Fruit fly (Drosophila melanogaster): ENCODE data around the gene Bub1.

Bub1 gene

DNA sequence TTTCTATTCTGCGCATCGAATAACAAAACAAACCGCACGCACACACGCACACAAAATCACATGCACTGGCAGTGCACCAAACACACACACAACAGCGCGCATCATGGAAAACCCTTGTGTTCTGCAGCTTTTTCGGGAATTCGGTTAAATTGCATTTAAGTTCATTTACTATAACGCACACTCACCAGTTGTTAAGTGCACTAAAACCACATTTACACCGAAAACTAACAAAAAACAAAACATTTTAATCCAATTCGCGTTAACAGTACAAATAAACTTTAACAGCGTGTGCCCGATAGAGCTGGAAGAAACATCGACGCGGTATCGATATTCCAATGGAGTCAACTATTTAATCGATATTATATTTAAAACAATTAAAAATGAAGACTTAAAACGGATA is 7.6 kb upstream of the Bub1 start, which contains the start of gene tkv:
tkv (minus strand) TSS at position 304 of the 400 bp plus-strand sequence.
- TF ChIP-seq woc (GFP tag; optimal IDR thresholded peaks at IDR 0.05) (no peak), h (GFP tag; optimal IDR thresholded peaks at IDR 0.05) (no peak), CG9705 (GFP tag; optimal IDR thresholded peaks at IDR 0.05) (no peak), Hr83 (GFP tag; optimal IDR thresholded peaks at IDR 0.05; ENCODE audit: poor library complexity, severe bottlenecking) (no peak), fru (GFP tag; optimal IDR thresholded peaks at IDR 0.05) (no peak), Sp1 (GFP tag; optimal IDR thresholded peaks at IDR 0.05) (no peak), foxo (GFP tag; optimal IDR thresholded peaks at IDR 0.05) (no peak), dsf (GFP tag; optimal IDR thresholded peaks at IDR 0.05; ENCODE audit: borderline replicate concordance) (no peak), sv (GFP tag; optimal IDR thresholded peaks at IDR 0.05) (no peak)

DNA sequence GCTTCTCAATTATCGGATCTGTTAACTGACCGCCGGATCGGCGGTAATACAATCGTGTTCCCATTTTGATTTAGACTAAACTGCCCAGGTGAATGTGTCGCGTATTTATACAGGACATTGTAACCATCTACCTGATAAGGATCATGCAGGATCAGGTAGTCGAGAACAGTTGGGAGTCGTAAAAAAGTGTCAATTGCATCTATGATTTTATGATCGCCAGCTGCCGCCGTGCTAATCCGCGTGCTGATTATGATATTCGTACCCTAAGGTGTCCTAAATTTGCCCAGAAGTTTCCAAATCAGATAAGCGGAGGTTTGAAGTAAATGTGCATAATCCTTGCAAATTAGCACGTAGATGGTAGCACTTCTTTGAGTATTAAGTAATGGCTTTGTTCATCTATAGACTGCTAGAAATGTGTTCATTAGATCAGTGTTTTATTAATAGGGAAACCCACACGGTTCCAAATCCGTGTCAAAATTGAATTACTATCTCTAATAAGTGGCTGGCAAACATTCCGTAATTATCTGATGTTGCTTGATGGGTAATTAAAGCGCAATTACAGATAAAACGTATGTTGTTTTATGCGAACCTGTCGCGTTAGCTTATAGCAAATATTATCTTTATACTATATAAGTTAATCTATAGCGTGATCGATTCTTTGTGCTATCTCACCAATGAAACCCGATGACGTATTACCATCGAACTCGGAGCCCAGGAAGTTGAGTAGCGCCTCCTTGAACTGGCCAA is 1.2 kb upstream of the Bub1 start:
- no peak for TF ChIP-seq Hr78 (GFP tag; optimal IDR thresholded peaks at IDR 0.05)
- no peak for TF ChIP-seq CrebA (GFP tag; optimal IDR thresholded peaks at IDR 0.05; ENCODE audit: borderline replicate concordance)
- TF ChIP-seq OdsH (GFP tag; optimal IDR thresholded peaks at IDR 0.05), result no peak
- no peak for TF ChIP-seq br (GFP tag; optimal IDR thresholded peaks at IDR 0.05)
- TF ChIP-seq GATAd (GFP tag; optimal IDR thresholded peaks at IDR 0.05), result no peak
- no peak for TF ChIP-seq sv (GFP tag; optimal IDR thresholded peaks at IDR 0.05)
- no peak for TF ChIP-seq CG9705 (GFP tag; optimal IDR thresholded peaks at IDR 0.05)
- no peak for TF ChIP-seq rgr (GFP tag; optimal IDR thresholded peaks at IDR 0.05)
- TF ChIP-seq brk (GFP tag; optimal IDR thresholded peaks at IDR 0.05), result no peak
- TF ChIP-seq ey (GFP tag; optimal IDR thresholded peaks at IDR 0.05), result no peak

DNA sequence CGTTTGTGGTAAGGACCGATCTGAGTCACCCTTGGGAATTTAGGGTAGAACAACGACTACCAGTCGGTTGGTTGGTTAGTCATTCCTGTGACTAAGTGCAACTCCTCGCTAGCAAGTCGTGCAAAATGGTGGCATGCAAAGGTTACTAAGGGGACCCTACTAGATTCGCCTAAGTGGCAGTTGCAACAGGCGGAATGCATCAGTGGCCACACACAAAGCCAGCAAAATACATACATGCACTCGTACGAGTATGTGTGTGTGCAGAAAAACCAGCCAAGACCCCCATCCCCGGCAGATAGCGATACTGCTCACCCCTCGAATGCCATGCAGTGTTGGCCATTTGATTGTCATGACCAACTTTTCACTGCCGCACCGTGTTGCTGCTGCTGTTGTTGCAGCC is 6.2 kb downstream of the Bub1 start:
- TF ChIP-seq brk (GFP tag; optimal IDR thresholded peaks at IDR 0.05), result no peak

DNA sequence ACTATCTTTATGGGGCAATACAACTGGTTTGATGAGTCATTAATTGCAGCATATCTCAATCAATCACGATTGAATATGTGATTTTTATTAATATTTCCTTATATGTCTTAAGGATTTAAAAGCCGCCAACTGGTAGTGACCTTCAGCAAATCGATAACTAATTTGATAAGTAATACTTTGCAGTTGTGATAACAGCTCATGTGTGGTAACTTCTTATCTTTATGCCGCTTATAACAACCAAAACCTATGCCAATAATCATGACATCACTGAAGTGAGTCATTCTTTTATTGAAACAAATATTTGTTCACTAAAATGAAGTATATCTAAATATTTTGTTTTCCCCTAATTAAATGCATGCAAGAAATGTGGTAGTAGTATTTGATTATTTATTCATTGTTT is 7.2 kb downstream of the Bub1 start:
- no peak for TF ChIP-seq br (GFP tag; optimal IDR thresholded peaks at IDR 0.05)
- no peak for TF ChIP-seq HLH106 (tag; optimal IDR thresholded peaks at IDR 0.05)
- no peak for TF ChIP-seq h (GFP tag; optimal IDR thresholded peaks at IDR 0.05)
- TF ChIP-seq woc (GFP tag; optimal IDR thresholded peaks at IDR 0.05), result no peak
- no peak for TF ChIP-seq Abd-B (GFP tag; optimal IDR thresholded peaks at IDR 0.05)
- TF ChIP-seq CG9705 (GFP tag; optimal IDR thresholded peaks at IDR 0.05), result no peak
- TF ChIP-seq brk (GFP tag; optimal IDR thresholded peaks at IDR 0.05), result no peak
- no peak for TF ChIP-seq Hr83 (GFP tag; optimal IDR thresholded peaks at IDR 0.05; ENCODE audit: poor library complexity, severe bottlenecking)
- TF ChIP-seq sv (GFP tag; optimal IDR thresholded peaks at IDR 0.05), result no peak
- TF ChIP-seq rgr (GFP tag; optimal IDR thresholded peaks at IDR 0.05), result no peak

DNA sequence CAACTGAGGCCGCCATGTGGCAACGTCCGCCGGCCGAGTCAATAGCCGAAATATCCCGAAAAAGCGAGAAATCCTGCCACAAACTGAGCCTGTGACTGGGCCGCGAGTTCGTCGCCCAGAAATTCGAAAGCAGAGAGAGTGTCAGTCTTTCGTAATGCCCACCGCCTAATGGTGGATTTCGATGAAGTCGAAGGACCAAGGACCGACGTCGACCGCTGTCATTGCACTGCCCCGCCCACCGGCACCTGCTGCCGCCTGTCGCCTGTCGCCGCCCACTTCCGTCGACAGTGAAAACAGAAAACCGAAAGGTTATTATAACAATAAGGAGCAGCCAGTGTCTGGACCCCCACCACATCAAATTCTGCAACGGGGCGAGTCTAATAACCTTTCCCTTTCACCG is 7.9 kb downstream of the Bub1 start:
- no peak for TF ChIP-seq tai (GFP tag; optimal IDR thresholded peaks at IDR 0.05)
- no peak for TF ChIP-seq br (GFP tag; optimal IDR thresholded peaks at IDR 0.05)
- no peak for TF ChIP-seq CG32264 (GFP tag; optimal IDR thresholded peaks at IDR 0.05)
- no peak for TF ChIP-seq Abd-B (GFP tag; optimal IDR thresholded peaks at IDR 0.05)
- TF ChIP-seq Dif (GFP tag; optimal IDR thresholded peaks at IDR 0.05; ENCODE audit: partially characterized antibody), result no peak
- TF ChIP-seq Myc (optimal IDR thresholded peaks at IDR 0.05), result no peak
- no peak for TF ChIP-seq Jra (GFP tag; optimal IDR thresholded peaks at IDR 0.05)
- TF ChIP-seq Dfd (GFP tag; optimal IDR thresholded peaks at IDR 0.05), result no peak
- TF ChIP-seq ey (GFP tag; optimal IDR thresholded peaks at IDR 0.05), result no peak
- no peak for TF ChIP-seq sv (GFP tag; optimal IDR thresholded peaks at IDR 0.05)
- TF ChIP-seq lola (GFP tag; optimal IDR thresholded peaks at IDR 0.05), result no peak
- no peak for TF ChIP-seq Sp1 (GFP tag; optimal IDR thresholded peaks at IDR 0.05)
- no peak for TF ChIP-seq usp (GFP tag; optimal IDR thresholded peaks at IDR 0.05)
- no peak for TF ChIP-seq Hnf4 (GFP tag; optimal IDR thresholded peaks at IDR 0.05)

DNA sequence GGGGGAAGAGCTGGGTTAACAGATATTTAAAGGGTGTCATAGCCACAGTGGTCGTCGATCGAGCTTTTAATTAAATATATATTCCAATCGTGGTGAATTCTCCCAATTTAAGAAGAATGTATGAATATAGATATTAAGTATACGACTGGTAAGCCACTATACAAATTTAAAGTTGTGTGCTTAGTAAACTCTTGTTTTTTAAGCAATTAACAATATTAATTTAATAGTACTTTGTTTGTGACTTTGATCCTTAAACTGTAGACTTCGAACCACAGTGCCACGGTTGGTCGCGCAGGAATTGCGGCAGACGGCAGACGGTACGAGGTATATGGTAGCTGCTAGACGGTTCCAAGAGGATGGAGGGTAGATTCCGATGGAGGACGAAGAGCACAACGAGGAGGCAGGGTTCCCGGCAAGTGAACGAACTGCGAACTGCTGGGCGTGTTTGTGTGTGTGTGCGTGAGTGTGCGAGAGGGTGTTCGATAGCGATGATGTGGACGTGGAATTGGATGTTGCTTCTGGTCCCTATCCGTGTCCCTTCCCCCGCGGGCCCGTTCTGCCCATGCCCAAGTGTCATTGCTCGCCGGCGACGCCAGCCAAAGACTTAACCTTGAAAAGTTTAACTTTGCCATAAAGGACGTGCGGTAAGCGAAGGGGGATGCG is 9.1 kb downstream of the Bub1 start:
- peak; percentile 48 for TF ChIP-seq Dif (GFP tag; optimal IDR thresholded peaks at IDR 0.05; ENCODE audit: partially characterized antibody)
- TF ChIP-seq Hr83 (GFP tag; optimal IDR thresholded peaks at IDR 0.05; ENCODE audit: poor library complexity, severe bottlenecking), result peak; percentile 27
- no peak for TF ChIP-seq pan (optimal IDR thresholded peaks at IDR 0.05)
- TF ChIP-seq h (GFP tag; optimal IDR thresholded peaks at IDR 0.05), result peak; percentile 92
- TF ChIP-seq Hnf4 (GFP tag; optimal IDR thresholded peaks at IDR 0.05), result peak; percentile 62
- TF ChIP-seq Vsx2 (GFP tag; optimal IDR thresholded peaks at IDR 0.05; ENCODE audit: partially characterized antibody), result peak; percentile 8
- no peak for TF ChIP-seq dl (GFP tag; optimal IDR thresholded peaks at IDR 0.05; ENCODE audit: insufficient read depth in 1 of 2, partially characterized antibody in 2 of 2)
- peak; percentile 82 for TF ChIP-seq Jra (GFP tag; optimal IDR thresholded peaks at IDR 0.05)
- no peak for TF ChIP-seq dsf (GFP tag; optimal IDR thresholded peaks at IDR 0.05; ENCODE audit: borderline replicate concordance)
- TF ChIP-seq HLH106 (tag; optimal IDR thresholded peaks at IDR 0.05), result peak; percentile 89
- TF ChIP-seq woc (GFP tag; optimal IDR thresholded peaks at IDR 0.05), result peak; percentile 91
- peak; percentile 76 for TF ChIP-seq sage (GFP tag; optimal IDR thresholded peaks at IDR 0.05)
- TF ChIP-seq Abd-B (GFP tag; optimal IDR thresholded peaks at IDR 0.05), result no peak
- TF ChIP-seq fru (GFP tag; optimal IDR thresholded peaks at IDR 0.05), result peak; percentile 90
- peak; percentile 85 for TF ChIP-seq OdsH (GFP tag; optimal IDR thresholded peaks at IDR 0.05)
- TF ChIP-seq dmrt93B (GFP tag; optimal IDR thresholded peaks at IDR 0.05), result peak; percentile 82
- no peak for TF ChIP-seq Hr78 (GFP tag; optimal IDR thresholded peaks at IDR 0.05)
- no peak for TF ChIP-seq Myc (optimal IDR thresholded peaks at IDR 0.05)
- TF ChIP-seq tai (GFP tag; optimal IDR thresholded peaks at IDR 0.05), result no peak
- peak; percentile 92 for TF ChIP-seq Sp1 (GFP tag; optimal IDR thresholded peaks at IDR 0.05)
- TF ChIP-seq CG9705 (GFP tag; optimal IDR thresholded peaks at IDR 0.05), result peak; percentile 76
- TF ChIP-seq foxo (GFP tag; optimal IDR thresholded peaks at IDR 0.05), result peak; percentile 35 to 84
- TF ChIP-seq br (GFP tag; optimal IDR thresholded peaks at IDR 0.05), result peak; percentile 84
- TF ChIP-seq Mio (GFP tag; optimal IDR thresholded peaks at IDR 0.05), result no peak
